Worm (Caenorhabditis elegans) whole organism, L4 larva: Measurements from ENCODE around the gene Y67D8B.5.
A peak's percentile ranks its signal among the peaks of the same experiment; 100 is the strongest.

Source experiments
- Y105C5A.15 ChIP-seq: fragments of 200-800 bp; sonication (Bioruptor generic); IDR thresholded peaks from 2 replicates; pipeline ENCODE4 v1.3.6; 2022; ENCODE audit warnings: missing genetic modification characterization, missing compliant biosample characterization
- ZK337.2 ChIP-seq: fragments of 200-800 bp; sonication (Bioruptor generic); IDR thresholded peaks from 2 replicates; pipeline ENCODE4 v1.3.6; 2022; ENCODE audit warnings: missing genetic modification reagents, missing genetic modification characterization, missing compliant biosample characterization
- ZK546.5 ChIP-seq, 2 experiments: sonication (generic microtip); optimal IDR thresholded peaks; 2 replicates each; lab custom pipeline; 2017; ENCODE audit warnings: missing biosample characterization in 2 of 2, missing genetic modification characterization in 2 of 2
- ama-1 ChIP-seq: fragments of 150-350 bp; optimal IDR thresholded peaks from 2 replicates; lab custom pipeline; 2014; ENCODE audit warnings: inconsistent platforms, mixed read lengths
- arid-1 ChIP-seq: fragments of 200-800 bp; sonication (Bioruptor generic); conservative IDR thresholded peaks from 2 replicates; pipeline ENCODE4 v1.3.6; 2022; ENCODE audit warnings: missing genetic modification reagents, missing genetic modification characterization, missing compliant biosample characterization
- ceh-82 ChIP-seq: sonication (generic microtip); optimal IDR thresholded peaks from 2 replicates; lab custom pipeline; 2017; ENCODE audit warnings: missing biosample characterization, missing genetic modification characterization
- ces-1 ChIP-seq: fragments of 150-350 bp; sonication (generic microtip); optimal IDR thresholded peaks from 4 replicates; lab custom pipeline; 2014; ENCODE audit warnings: missing biosample characterization, missing genetic modification reagents, missing genetic modification characterization
- cey-2 ChIP-seq: sonication (generic microtip); optimal IDR thresholded peaks from 3 replicates; lab custom pipeline; 2017; ENCODE audit warnings: missing genetic modification characterization, mild to moderate bottlenecking, missing compliant biosample characterization, antibody characterized with exemption, borderline replicate concordance; ENCODE audit not compliant: insufficient read depth
- ctbp-1 ChIP-seq: fragments of 200-800 bp; sonication (Bioruptor generic); IDR thresholded peaks from 2 replicates; pipeline ENCODE4 v1.3.6; 2022; ENCODE audit warnings: missing genetic modification reagents, missing genetic modification characterization, missing compliant biosample characterization
- daf-12 ChIP-seq: fragments of 150-350 bp; optimal IDR thresholded peaks from 2 replicates; lab custom pipeline; 2014; ENCODE audit warnings: missing biosample characterization, missing genetic modification reagents, missing genetic modification characterization
- daf-8 ChIP-seq: fragments of 200-800 bp; sonication (Bioruptor generic); IDR thresholded peaks from 2 replicates; pipeline ENCODE4 v1.3.6; 2022; ENCODE audit warnings: missing genetic modification characterization, missing compliant biosample characterization
- dpl-1 ChIP-seq: fragments of 150-350 bp; optimal IDR thresholded peaks from 2 replicates; lab custom pipeline; 2014; ENCODE audit warnings: missing biosample characterization, missing genetic modification reagents, missing genetic modification characterization
- dve-1 ChIP-seq: sonication (generic microtip); optimal IDR thresholded peaks from 2 replicates; lab custom pipeline; 2017; ENCODE audit warnings: antibody characterized with exemption, mild to moderate bottlenecking, missing genetic modification characterization, missing compliant biosample characterization; ENCODE audit not compliant: insufficient read depth
- egl-43 ChIP-seq: fragments of 200-800 bp; sonication (Bioruptor generic); IDR thresholded peaks from 2 replicates; pipeline ENCODE4 v1.3.6; 2022; ENCODE audit warnings: missing genetic modification reagents, missing genetic modification characterization, missing compliant biosample characterization
- fkh-10 ChIP-seq: fragments of 150-350 bp; optimal IDR thresholded peaks from 2 replicates; lab custom pipeline; 2014; ENCODE audit warnings: missing biosample characterization, missing genetic modification reagents, missing genetic modification characterization
- gei-8 ChIP-seq: fragments of 200-800 bp; sonication (Bioruptor generic); optimal IDR thresholded peaks from 2 replicates; lab custom pipeline; 2018; ENCODE audit warnings: mild to moderate bottlenecking, missing genetic modification characterization, missing compliant biosample characterization
- hlh-11 ChIP-seq: fragments of 200-800 bp; sonication (Bioruptor generic); optimal IDR thresholded peaks from 2 replicates; lab custom pipeline; 2018; ENCODE audit warnings: mild to moderate bottlenecking, missing genetic modification characterization, missing compliant biosample characterization
- hlh-30 ChIP-seq: sonication (generic microtip); optimal IDR thresholded peaks from 2 replicates; lab custom pipeline; 2017; ENCODE audit warnings: antibody characterized with exemption, mild to moderate bottlenecking, missing genetic modification characterization, missing compliant biosample characterization; ENCODE audit not compliant: insufficient read depth
- hmg-1.1 ChIP-seq: fragments of 200-800 bp; sonication (Bioruptor generic); IDR thresholded peaks from 2 replicates; pipeline ENCODE4 v1.3.6; 2022; ENCODE audit warnings: missing genetic modification reagents, missing genetic modification characterization, missing compliant biosample characterization
- lim-7 ChIP-seq: fragments of 200-800 bp; sonication (Bioruptor generic); IDR thresholded peaks from 2 replicates; pipeline ENCODE4 v1.3.6; 2022; ENCODE audit warnings: missing genetic modification characterization, missing compliant biosample characterization
- lin-15B ChIP-seq: fragments of 150-350 bp; sonication (generic microtip); optimal IDR thresholded peaks from 3 replicates; lab custom pipeline; 2014; ENCODE audit warnings: missing biosample characterization, missing genetic modification characterization
- lin-29 ChIP-seq: fragments of 200-800 bp; sonication (Bioruptor generic); IDR thresholded peaks from 2 replicates; pipeline ENCODE4 v1.3.6; 2022; ENCODE audit warnings: missing genetic modification reagents, missing genetic modification characterization, missing compliant biosample characterization
- lin-38 ChIP-seq: fragments of 200-800 bp; sonication (Bioruptor generic); IDR thresholded peaks from 2 replicates; pipeline ENCODE4 v1.3.6; 2022; ENCODE audit warnings: missing genetic modification reagents, missing genetic modification characterization, missing compliant biosample characterization
- lin-39 ChIP-seq: fragments of 150-350 bp; optimal IDR thresholded peaks from 2 replicates; lab custom pipeline; 2014; ENCODE audit warnings: missing biosample characterization, missing genetic modification reagents, missing genetic modification characterization
- mes-2 ChIP-seq: sonication (generic microtip); optimal IDR thresholded peaks from 2 replicates; lab custom pipeline; 2016; ENCODE audit warnings: missing genotype, mild to moderate bottlenecking, missing genetic modification characterization, missing compliant biosample characterization; ENCODE audit not compliant: poor library complexity, severe bottlenecking
- mxl-2 ChIP-seq: fragments of 200-800 bp; sonication (Bioruptor generic); conservative IDR thresholded peaks from 2 replicates; pipeline ENCODE4 v1.3.6; 2022; ENCODE audit warnings: missing genetic modification reagents, missing genetic modification characterization, missing compliant biosample characterization
- mxl-3 ChIP-seq: fragments of 200-800 bp; sonication (Bioruptor generic); optimal IDR thresholded peaks from 2 replicates; lab custom pipeline; 2018; ENCODE audit warnings: mild to moderate bottlenecking, missing genetic modification characterization, missing compliant biosample characterization
- nhr-10 ChIP-seq: fragments of 150-350 bp; optimal IDR thresholded peaks from 2 replicates; lab custom pipeline; 2014; ENCODE audit warnings: missing biosample characterization, missing genetic modification characterization
- nhr-102 ChIP-seq: sonication (generic microtip); optimal IDR thresholded peaks from 2 replicates; lab custom pipeline; 2016; ENCODE audit warnings: mild to moderate bottlenecking, missing genetic modification characterization, moderate library complexity, missing compliant biosample characterization
- nhr-11 ChIP-seq: fragments of 150-350 bp; optimal IDR thresholded peaks from 2 replicates; lab custom pipeline; 2014; ENCODE audit warnings: missing biosample characterization, missing genetic modification characterization
- nhr-25 ChIP-seq: sonication (generic microtip); optimal IDR thresholded peaks from 2 replicates; lab custom pipeline; 2017; ENCODE audit warnings: missing genetic modification characterization, mild to moderate bottlenecking, missing compliant biosample characterization, antibody characterized with exemption, moderate library complexity, borderline replicate concordance; ENCODE audit not compliant: insufficient read depth
- nhr-41 ChIP-seq: fragments of 200-800 bp; sonication (Bioruptor generic); IDR thresholded peaks from 2 replicates; pipeline ENCODE4 v1.3.6; 2022; ENCODE audit warnings: missing genetic modification reagents, missing genetic modification characterization, missing compliant biosample characterization
- nhr-42 ChIP-seq: fragments of 200-800 bp; sonication (Bioruptor generic); IDR thresholded peaks from 2 replicates; pipeline ENCODE4 v1.3.6; 2022; ENCODE audit warnings: missing genetic modification characterization, missing compliant biosample characterization
- nhr-6 ChIP-seq: fragments of 150-350 bp; optimal IDR thresholded peaks from 2 replicates; lab custom pipeline; 2014; ENCODE audit warnings: missing biosample characterization, missing genetic modification characterization
- nhr-76 ChIP-seq: fragments of 150-350 bp; optimal IDR thresholded peaks from 2 replicates; lab custom pipeline; 2014; ENCODE audit warnings: missing biosample characterization, missing genetic modification characterization
- php-3 ChIP-seq: fragments of 200-800 bp; sonication (Bioruptor generic); IDR thresholded peaks from 2 replicates; pipeline ENCODE4 v1.3.6; 2022; ENCODE audit warnings: missing genetic modification reagents, missing genetic modification characterization, missing compliant biosample characterization
- pqm-1 ChIP-seq: sonication (generic microtip); optimal IDR thresholded peaks from 2 replicates; lab custom pipeline; 2017; ENCODE audit warnings: missing biosample characterization, missing genetic modification characterization
- rbr-2 ChIP-seq: sonication (generic microtip); optimal IDR thresholded peaks from 2 replicates; lab custom pipeline; 2016; ENCODE audit warnings: missing genotype, missing genetic modification characterization, missing compliant biosample characterization
- saeg-2 ChIP-seq: fragments of 200-800 bp; sonication (Bioruptor generic); IDR thresholded peaks from 2 replicates; pipeline ENCODE4 v1.3.6; 2022; ENCODE audit warnings: missing genetic modification reagents, missing genetic modification characterization, missing compliant biosample characterization
- snpc-1.2 ChIP-seq: fragments of 200-800 bp; sonication (Bioruptor generic); IDR thresholded peaks from 2 replicates; pipeline ENCODE4 v1.3.6; 2022; ENCODE audit warnings: missing genetic modification reagents, missing genetic modification characterization, missing compliant biosample characterization
- snpc-4 ChIP-seq: fragments of 150-350 bp; optimal IDR thresholded peaks from 2 replicates; lab custom pipeline; 2014; ENCODE audit warnings: missing biosample characterization, missing genetic modification characterization
- spr-1 ChIP-seq: sonication (generic microtip); optimal IDR thresholded peaks from 2 replicates; lab custom pipeline; 2016; ENCODE audit warnings: mild to moderate bottlenecking, missing genetic modification characterization, missing compliant biosample characterization
- unc-130 ChIP-seq: sonication (generic microtip); optimal IDR thresholded peaks from 2 replicates; lab custom pipeline; 2016; ENCODE audit warnings: missing genetic modification reagents, missing genetic modification characterization, missing compliant biosample characterization
- unc-62 ChIP-seq, 3 experiments: fragments of 150-350 bp in 1 of 3; sonication (generic microtip); optimal IDR thresholded peaks in 2 of 3; peaks in 1 of 3; 1 replicate in 1 of 3; 2 replicates in 2 of 3; lab custom pipeline; 2014 to 2017; ENCODE audit warnings: missing biosample characterization in 3 of 3, missing genetic modification characterization in 3 of 3, missing genetic modification reagents in 3 of 3, missing genotype in 1 of 3
- zag-1 ChIP-seq: fragments of 150-350 bp; optimal IDR thresholded peaks from 2 replicates; lab custom pipeline; 2014; ENCODE audit warnings: missing biosample characterization, missing genetic modification characterization
- zfp-2 ChIP-seq: sonication (generic microtip); optimal IDR thresholded peaks from 2 replicates; lab custom pipeline; 2016; ENCODE audit warnings: mild to moderate bottlenecking, missing genetic modification characterization, missing compliant biosample characterization
- zip-11 ChIP-seq: fragments of 200-800 bp; sonication (Bioruptor generic); IDR thresholded peaks from 2 replicates; pipeline ENCODE4 v1.3.6; 2022; ENCODE audit warnings: missing genetic modification characterization, missing compliant biosample characterization
- zip-2 ChIP-seq: fragments of 150-350 bp; optimal IDR thresholded peaks from 2 replicates; lab custom pipeline; 2014; ENCODE audit warnings: missing biosample characterization, missing genetic modification characterization
- ztf-11 ChIP-seq: fragments of 150-350 bp; optimal IDR thresholded peaks from 2 replicates; lab custom pipeline; 2014; ENCODE audit warnings: missing biosample characterization, missing genetic modification characterization

The Y67D8B.5 gene

ce11 chrIV:3232694-3233372 is 30.7 kb downstream of the Y67D8B.5 start (continued):
- TF ChIP-seq lim-7 (GFP tag; lab: Robert Waterston, UW) (no peak), ZK337.2 (GFP tag; lab: Robert Waterston, UW) (no peak), snpc-1.2 (GFP tag; lab: Robert Waterston, UW) (no peak), nhr-76 (tag; lab: Kevin White, UChicago) (no peak), mes-2 (peak; percentile 39), ceh-82 (tag; lab: Kevin White, UChicago) (no peak), dve-1 (tag; lab: Kevin White, UChicago) (peak; percentile 54), lin-29 (GFP tag; lab: Robert Waterston, UW) (0 out of 2 replicates have a peak, but pooled peaks have one; percentile 13), rbr-2 (peak; percentile 41), hlh-11 (tag; lab: Kevin White, UChicago) (peak; percentile 93), daf-8 (GFP tag; lab: Robert Waterston, UW) (no peak), ama-1 (lab: Kevin White, UChicago) (peak; percentile 37), zip-2 (no peak), arid-1 (GFP tag; lab: Robert Waterston, UW) (no peak), cey-2 (tag; lab: Kevin White, UChicago) (no peak), nhr-102 (peak; percentile 17), nhr-10 (tag; lab: Kevin White, UChicago) (peak; percentile 39), hlh-30 (tag; lab: Kevin White, UChicago) (peak; percentile 40), nhr-41 (GFP tag; lab: Robert Waterston, UW) (no peak), nhr-11 (tag; lab: Kevin White, UChicago) (peak; percentile 58), daf-12 (tag; lab: Kevin White, UChicago) (no peak), snpc-4 (tag; lab: Kevin White, UChicago) (no peak), ztf-11 (no peak), mxl-3 (peak; percentile 94), egl-43 (0 out of 2 replicates have a peak, but pooled peaks have one; percentile 23), zag-1 (tag; lab: Kevin White, UChicago) (no peak), spr-1 (tag; lab: Kevin White, UChicago) (no peak), lin-38 (GFP tag; lab: Robert Waterston, UW) (peak; percentile 35; the same call in 1 of the 2 replicates), ces-1 (GFP tag; lab: Kevin White, UChicago) (no peak), gei-8 (GFP tag; lab: Kevin White, UChicago) (no peak), ctbp-1 (no peak), lin-39 (tag; lab: Kevin White, UChicago) (no peak), saeg-2 (no peak), nhr-6 (tag; lab: Kevin White, UChicago) (no peak), lin-15B (no peak), Y105C5A.15 (GFP tag; lab: Robert Waterston, UW) (no peak), dpl-1 (GFP tag; lab: Kevin White, UChicago) (peak; percentile 27), nhr-25 (tag; lab: Kevin White, UChicago) (peak; percentile 4), unc-130 (no peak), pqm-1 (tag; lab: Kevin White, UChicago) (no peak), zip-11 (GFP tag; lab: Robert Waterston, UW) (no peak), zfp-2 (tag; lab: Kevin White, UChicago) (no peak), nhr-42 (no peak; the same call in 1 of the 2 replicates), fkh-10 (GFP tag; lab: Kevin White, UChicago) (no peak), ZK546.5 (tag; optimal IDR thresholded peaks at IDR 0.05; lab: Kevin White, UChicago) (no peak), php-3 (0 out of 2 replicates have a peak, but pooled peaks have one; percentile 42), hmg-1.1 (GFP tag; lab: Robert Waterston, UW) (peak; percentile 58), unc-62 (GFP tag; optimal IDR thresholded peaks at IDR 0.05 in 1 of 2; lab: Kevin White, UChicago) (peak in 1 of 2 experiments; percentile 92), unc-62 (tag; optimal IDR thresholded peaks at IDR 0.05; lab: Kevin White, UChicago) (no peak), mxl-2 (no peak)
